Worm (Caenorhabditis elegans) whole organism, late embryonic: Measurements from ENCODE around the gene F20B6.4.
A peak's percentile ranks its signal among the peaks of the same experiment; 100 is the strongest.

Source experiments
- C38D4.7 ChIP-seq: fragments of 200-800 bp; sonication (Bioruptor generic); optimal IDR thresholded peaks from 2 replicates; lab custom pipeline; 2018; ENCODE audit warnings: mild to moderate bottlenecking, missing genetic modification characterization, moderate library complexity, missing compliant biosample characterization
- F13H6.1 ChIP-seq: sonication (generic microtip); optimal IDR thresholded peaks from 2 replicates; lab custom pipeline; 2016; ENCODE audit warnings: missing genetic modification characterization, missing compliant biosample characterization
- K02D7.2 ChIP-seq: sonication (generic microtip); optimal IDR thresholded peaks from 2 replicates; lab custom pipeline; 2017; ENCODE audit warnings: mild to moderate bottlenecking, missing genetic modification characterization, missing compliant biosample characterization
- K09A11.1 ChIP-seq: sonication (generic microtip); optimal IDR thresholded peaks from 2 replicates; lab custom pipeline; 2017; ENCODE audit warnings: antibody characterized with exemption, mild to moderate bottlenecking, missing genetic modification characterization, missing compliant biosample characterization; ENCODE audit not compliant: insufficient read depth
- ceh-14 ChIP-seq: sonication (generic microtip); optimal IDR thresholded peaks from 2 replicates; lab custom pipeline; 2016; ENCODE audit warnings: missing genotype, missing genetic modification characterization, missing compliant biosample characterization
- ceh-34 ChIP-seq: sonication (generic microtip); optimal IDR thresholded peaks from 2 replicates; lab custom pipeline; 2016; ENCODE audit warnings: mild to moderate bottlenecking, missing genetic modification characterization, missing compliant biosample characterization
- ceh-45 ChIP-seq: fragments of 200-800 bp; sonication (Bioruptor generic); IDR thresholded peaks from 2 replicates; pipeline ENCODE4 v1.3.6; 2022; ENCODE audit warnings: missing genetic modification reagents, missing genetic modification characterization, missing compliant biosample characterization
- ceh-48 ChIP-seq: sonication (generic microtip); optimal IDR thresholded peaks from 2 replicates; lab custom pipeline; 2016; ENCODE audit warnings: missing genetic modification characterization, inconsistent platforms, missing compliant biosample characterization
- ceh-6 ChIP-seq: fragments of 200-800 bp; sonication (Bioruptor generic); optimal IDR thresholded peaks from 2 replicates; lab custom pipeline; 2018; ENCODE audit warnings: mild to moderate bottlenecking, missing genetic modification characterization, missing compliant biosample characterization
- che-1 ChIP-seq: sonication (generic microtip); optimal IDR thresholded peaks from 2 replicates; lab custom pipeline; 2016; ENCODE audit warnings: mild to moderate bottlenecking, missing genetic modification characterization, missing compliant biosample characterization
- dmd-4 ChIP-seq: sonication (generic microtip); optimal IDR thresholded peaks from 2 replicates; lab custom pipeline; 2016; ENCODE audit warnings: borderline replicate concordance, missing genetic modification characterization, missing compliant biosample characterization
- dve-1 ChIP-seq: sonication (generic microtip); optimal IDR thresholded peaks from 2 replicates; lab custom pipeline; 2017; ENCODE audit warnings: antibody characterized with exemption, mild to moderate bottlenecking, missing genetic modification characterization, missing compliant biosample characterization
- elt-4 ChIP-seq: sonication (generic microtip); optimal IDR thresholded peaks from 2 replicates; lab custom pipeline; 2016; ENCODE audit warnings: missing genetic modification characterization, missing compliant biosample characterization
- ets-4 ChIP-seq: sonication (generic microtip); optimal IDR thresholded peaks from 2 replicates; lab custom pipeline; 2016; ENCODE audit warnings: missing genetic modification characterization, missing compliant biosample characterization
- eyg-1 ChIP-seq: sonication (generic microtip); optimal IDR thresholded peaks from 2 replicates; lab custom pipeline; 2016; ENCODE audit warnings: missing genotype, missing genetic modification characterization, missing compliant biosample characterization
- fax-1 ChIP-seq: sonication (generic microtip); optimal IDR thresholded peaks from 2 replicates; lab custom pipeline; 2016; ENCODE audit warnings: missing genotype, missing genetic modification characterization, missing compliant biosample characterization
- fkh-10 ChIP-seq: fragments of 150-350 bp; optimal IDR thresholded peaks from 2 replicates; lab custom pipeline; 2014; ENCODE audit warnings: missing biosample characterization, missing genetic modification reagents, missing genetic modification characterization
- hlh-13 ChIP-seq: fragments of 200-800 bp; sonication (Bioruptor generic); optimal IDR thresholded peaks from 2 replicates; lab custom pipeline; 2018; ENCODE audit warnings: mild to moderate bottlenecking, missing genetic modification characterization, missing compliant biosample characterization
- hlh-30 ChIP-seq: sonication (generic microtip); optimal IDR thresholded peaks from 2 replicates; lab custom pipeline; 2017; ENCODE audit warnings: antibody characterized with exemption, missing genetic modification characterization, missing compliant biosample characterization; ENCODE audit not compliant: insufficient read depth
- hlh-6 ChIP-seq: sonication (generic microtip); optimal IDR thresholded peaks from 2 replicates; lab custom pipeline; 2016; ENCODE audit warnings: missing genotype, missing genetic modification characterization, missing compliant biosample characterization
- lim-6 ChIP-seq: sonication (generic microtip); optimal IDR thresholded peaks from 2 replicates; lab custom pipeline; 2016; ENCODE audit warnings: missing genetic modification characterization, missing compliant biosample characterization
- lin-11 ChIP-seq: fragments of 200-800 bp; sonication (Bioruptor generic); optimal IDR thresholded peaks from 2 replicates; lab custom pipeline; 2018; ENCODE audit warnings: mild to moderate bottlenecking, missing genetic modification characterization, missing compliant biosample characterization
- madf-2 ChIP-seq: sonication (generic microtip); optimal IDR thresholded peaks from 2 replicates; lab custom pipeline; 2017; ENCODE audit warnings: missing genetic modification characterization, missing compliant biosample characterization
- nfya-1 ChIP-seq: sonication (generic microtip); optimal IDR thresholded peaks from 2 replicates; lab custom pipeline; 2017; ENCODE audit warnings: missing genetic modification characterization, mild to moderate bottlenecking, missing compliant biosample characterization, antibody characterized with exemption, moderate library complexity
- nhr-11 ChIP-seq: fragments of 150-350 bp; optimal IDR thresholded peaks from 2 replicates; lab custom pipeline; 2014; ENCODE audit warnings: missing biosample characterization, missing genetic modification characterization
- nhr-232 ChIP-seq: sonication (generic microtip); optimal IDR thresholded peaks from 2 replicates; lab custom pipeline; 2016; ENCODE audit warnings: missing genetic modification characterization, missing compliant biosample characterization
- npax-4 ChIP-seq: sonication (generic microtip); optimal IDR thresholded peaks from 2 replicates; lab custom pipeline; 2016; ENCODE audit warnings: missing genetic modification characterization, missing compliant biosample characterization
- odd-2 ChIP-seq: sonication (generic microtip); optimal IDR thresholded peaks from 2 replicates; lab custom pipeline; 2017; ENCODE audit warnings: antibody characterized with exemption, mild to moderate bottlenecking, missing genetic modification characterization, missing compliant biosample characterization
- pag-3 ChIP-seq: sonication (generic microtip); optimal IDR thresholded peaks from 2 replicates; lab custom pipeline; 2016; ENCODE audit warnings: missing compliant biosample characterization, missing genetic modification characterization, borderline replicate concordance
- pat-9 ChIP-seq: fragments of 200-800 bp; sonication (Bioruptor generic); optimal IDR thresholded peaks from 2 replicates; lab custom pipeline; 2018; ENCODE audit warnings: mild to moderate bottlenecking, missing genetic modification characterization, moderate library complexity, missing compliant biosample characterization
- pax-1 ChIP-seq: fragments of 150-350 bp; optimal IDR thresholded peaks from 2 replicates; lab custom pipeline; 2014; ENCODE audit warnings: missing biosample characterization, missing genetic modification characterization
- pha-2 ChIP-seq: sonication (generic microtip); optimal IDR thresholded peaks from 2 replicates; lab custom pipeline; 2017; ENCODE audit warnings: mild to moderate bottlenecking, missing genetic modification characterization, missing compliant biosample characterization
- pros-1 ChIP-seq: fragments of 150-350 bp; optimal IDR thresholded peaks from 2 replicates; lab custom pipeline; 2014; ENCODE audit warnings: missing biosample characterization, missing genetic modification reagents, missing genetic modification characterization
- ref-2 ChIP-seq: sonication (generic microtip); optimal IDR thresholded peaks from 2 replicates; lab custom pipeline; 2016; ENCODE audit warnings: missing genetic modification characterization, missing compliant biosample characterization
- rnt-1 ChIP-seq: sonication (generic microtip); optimal IDR thresholded peaks from 2 replicates; lab custom pipeline; 2016; ENCODE audit warnings: missing genetic modification characterization, missing compliant biosample characterization
- sdc-2 ChIP-seq: sonication (generic microtip); optimal IDR thresholded peaks from 2 replicates; lab custom pipeline; 2016; ENCODE audit warnings: missing genotype, missing genetic modification characterization, missing compliant biosample characterization
- sox-2 ChIP-seq: fragments of 200-800 bp; sonication (Bioruptor generic); IDR thresholded peaks from 2 replicates; pipeline ENCODE4 v1.3.6; 2022; ENCODE audit warnings: missing genetic modification reagents, missing genetic modification characterization, missing compliant biosample characterization
- sox-4 ChIP-seq: sonication (generic microtip); optimal IDR thresholded peaks from 2 replicates; lab custom pipeline; 2017; ENCODE audit warnings: mild to moderate bottlenecking, missing genetic modification characterization, inconsistent platforms, missing compliant biosample characterization
- syd-9 ChIP-seq: sonication (generic microtip); optimal IDR thresholded peaks from 2 replicates; lab custom pipeline; 2016; ENCODE audit warnings: mild to moderate bottlenecking, missing genetic modification characterization, moderate library complexity, missing compliant biosample characterization
- tbx-2 ChIP-seq: sonication (generic microtip); optimal IDR thresholded peaks from 2 replicates; lab custom pipeline; 2016; ENCODE audit warnings: missing genetic modification characterization, missing compliant biosample characterization
- tbx-7 ChIP-seq: sonication (generic microtip); optimal IDR thresholded peaks from 2 replicates; lab custom pipeline; 2016; ENCODE audit warnings: missing genotype, missing genetic modification characterization, missing compliant biosample characterization
- ttx-3 ChIP-seq: sonication (generic microtip); optimal IDR thresholded peaks from 2 replicates; lab custom pipeline; 2016; ENCODE audit warnings: missing genetic modification reagents, missing genetic modification characterization, missing compliant biosample characterization
- unc-42 ChIP-seq: sonication (generic microtip); optimal IDR thresholded peaks from 2 replicates; lab custom pipeline; 2016; ENCODE audit warnings: missing genotype, missing genetic modification characterization, missing compliant biosample characterization
- unc-55 ChIP-seq: sonication (generic microtip); optimal IDR thresholded peaks from 2 replicates; lab custom pipeline; 2017; ENCODE audit warnings: missing biosample characterization, missing genetic modification reagents, missing genetic modification characterization
- unc-86 ChIP-seq: sonication (generic microtip); optimal IDR thresholded peaks from 2 replicates; lab custom pipeline; 2016; ENCODE audit warnings: missing genetic modification characterization, missing compliant biosample characterization
- zip-5 ChIP-seq: sonication (generic microtip); optimal IDR thresholded peaks from 2 replicates; lab custom pipeline; 2016; ENCODE audit warnings: missing genetic modification characterization, missing compliant biosample characterization
- ztf-16 ChIP-seq: sonication (generic microtip); optimal IDR thresholded peaks from 2 replicates; lab custom pipeline; 2017; ENCODE audit warnings: missing genetic modification characterization, missing compliant biosample characterization

F20B6.4 gene

ce11 chrX:4209131-4209530, 12.8 kb upstream of the F20B6.4 start (continued):
- TF ChIP-seq dmd-4 (peak; percentile 76), fax-1 (tag; lab: Kevin White, UChicago) (peak; percentile 6), ref-2 (peak; percentile 97), F13H6.1 (peak; percentile 77), pros-1 (tag; lab: Kevin White, UChicago) (peak; percentile 94), sox-2 (GFP tag; lab: Robert Waterston, UW) (peak; percentile 80), fkh-10 (peak; percentile 68), ceh-6 (GFP tag; lab: Kevin White, UChicago) (peak; percentile 70), zip-5 (tag; lab: Kevin White, UChicago) (no peak), che-1 (tag; lab: Kevin White, UChicago) (peak; percentile 55), tbx-7 (tag; lab: Kevin White, UChicago) (peak; percentile 66), tbx-2 (tag; lab: Kevin White, UChicago) (peak; percentile 95), unc-55 (GFP tag; lab: Kevin White, UChicago) (peak; percentile 82), ceh-48 (tag; lab: Kevin White, UChicago) (peak; percentile 94), ttx-3 (peak; percentile 70), rnt-1 (tag; lab: Kevin White, UChicago) (peak; percentile 94), nhr-11 (tag; lab: Kevin White, UChicago) (no peak), nfya-1 (tag; lab: Kevin White, UChicago) (peak; percentile 98), dve-1 (peak; percentile 95), unc-86 (peak; percentile 90), ets-4 (tag; lab: Kevin White, UChicago) (peak; percentile 52), npax-4 (tag; lab: Kevin White, UChicago) (peak; percentile 41), hlh-13 (peak; percentile 65), nhr-232 (tag; lab: Kevin White, UChicago) (no peak), lim-6 (tag; lab: Kevin White, UChicago) (peak; percentile 42), ztf-16 (tag; lab: Kevin White, UChicago) (peak; percentile 73), ceh-14 (peak; percentile 91), elt-4 (tag; lab: Kevin White, UChicago) (no peak), syd-9 (tag; lab: Kevin White, UChicago) (peak; percentile 83), sox-4 (peak; percentile 73), pat-9 (tag; lab: Kevin White, UChicago) (peak; percentile 72), K09A11.1 (tag; lab: Kevin White, UChicago) (peak; percentile 85), eyg-1 (tag; lab: Kevin White, UChicago) (peak; percentile 73), sdc-2 (tag; lab: Kevin White, UChicago) (peak; percentile 100), madf-2 (tag; lab: Kevin White, UChicago) (peak; percentile 67), unc-42 (tag; lab: Kevin White, UChicago) (peak; percentile 95), pag-3 (tag; lab: Kevin White, UChicago) (no peak), odd-2 (tag; lab: Kevin White, UChicago) (peak; percentile 36), C38D4.7 (GFP tag; lab: Kevin White, UChicago) (peak; percentile 40), K02D7.2 (tag; lab: Kevin White, UChicago) (no peak), ceh-34 (tag; lab: Kevin White, UChicago) (peak; percentile 97), pax-1 (tag; lab: Kevin White, UChicago) (peak; percentile 83), hlh-30 (tag; lab: Kevin White, UChicago) (peak; percentile 85), hlh-6 (tag; lab: Kevin White, UChicago) (peak; percentile 35), ceh-45 (GFP tag; lab: Robert Waterston, UW) (peak; percentile 75), lin-11 (tag; lab: Kevin White, UChicago) (peak; percentile 55), pha-2 (peak; percentile 66)
